Fruit fly (Drosophila melanogaster): ENCODE results near the gene Ugalt.

dm6 chrX:2653533-2654296, 49.9 kb downstream of the Ugalt start:
- TF ChIP-seq CG8478 (optimal IDR thresholded peaks at IDR 0.05) (no peak), CTCF (optimal IDR thresholded peaks at IDR 0.05) (no peak)

All from S2 (cell line).